Worm (Caenorhabditis elegans): ENCODE results near the gene C54E10.10.

Gene C54E10.10

ce11 chrV:18786694-18787093, 16.5 kb downstream of the C54E10.10 start, which contains the start of gene Y17D7B.3:
TSS of gene Y17D7B.3 (minus strand) at chrV:18786794.
- TF ChIP-seq irx-1 (tag; optimal IDR thresholded peaks at IDR 0.05): no peak
- TF ChIP-seq unc-86 (tag; optimal IDR thresholded peaks at IDR 0.05): no peak
- no peak for TF ChIP-seq zip-4 (GFP tag; optimal IDR thresholded peaks at IDR 0.05)
- no peak for TF ChIP-seq dsc-1 (tag; optimal IDR thresholded peaks at IDR 0.05)
- no peak for TF ChIP-seq nhr-19 (GFP tag; conservative IDR thresholded peaks at IDR 0.05)
- TF ChIP-seq lin-14 (GFP tag; optimal IDR thresholded peaks at IDR 0.05): no peak
- no peak for TF ChIP-seq nhr-90 (tag; optimal IDR thresholded peaks at IDR 0.05; ENCODE audit: poor library complexity)
- TF ChIP-seq Y116A8C.19 (tag; optimal IDR thresholded peaks at IDR 0.05; ENCODE audit: borderline replicate concordance): no peak
- TF ChIP-seq hpl-2 (GFP tag; optimal IDR thresholded peaks at IDR 0.05): no peak
- no peak for TF ChIP-seq lin-35 (GFP tag; optimal IDR thresholded peaks at IDR 0.05)
- TF ChIP-seq ceh-88 (GFP tag; IDR thresholded peaks at IDR 0.05): no peak
- TF ChIP-seq nhr-20 (tag; optimal IDR thresholded peaks at IDR 0.05): no peak
- TF ChIP-seq egl-13 (tag; optimal IDR thresholded peaks at IDR 0.05): no peak
- no peak for TF ChIP-seq pax-3 (tag; optimal IDR thresholded peaks at IDR 0.05)

DNA sequence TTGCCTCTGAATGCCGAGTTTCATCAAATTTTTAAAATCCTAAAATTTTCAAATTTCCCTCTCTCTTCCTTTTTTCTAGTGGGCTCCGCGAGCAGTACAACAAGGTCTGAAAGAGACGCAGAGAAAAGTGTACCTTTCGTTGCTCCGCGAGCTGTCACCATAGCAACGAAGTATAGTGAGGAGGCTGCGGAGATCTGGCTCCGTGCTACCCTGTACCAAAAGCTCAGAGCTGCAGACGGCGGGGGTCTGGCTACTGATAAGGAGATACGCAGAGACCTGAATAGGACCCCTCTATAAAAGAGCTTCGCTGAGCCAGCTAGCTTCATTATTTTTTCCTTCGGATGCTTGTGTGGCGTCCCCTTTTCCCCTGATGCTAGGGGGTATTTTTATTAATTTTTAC, 19.7 kb downstream of the C54E10.10 start, which contains the start of gene Y17D7B.10:
Gene Y17D7B.10, plus strand, starts transcription at position 243 of the 400 bp plus-strand sequence.
- TF ChIP-seq fkh-8 (tag; optimal IDR thresholded peaks at IDR 0.05) (peak; percentile 64), lin-39 (tag; optimal IDR thresholded peaks at IDR 0.05) (no peak), hpl-2 (GFP tag; optimal IDR thresholded peaks at IDR 0.05) (no peak), Y116A8C.19 (tag; optimal IDR thresholded peaks at IDR 0.05; ENCODE audit: borderline replicate concordance) (no peak), efl-1 (optimal IDR thresholded peaks at IDR 0.05) (no peak), efl-1 (GFP tag; optimal IDR thresholded peaks at IDR 0.05 in 1 of 2) (peak in 1 of 2 experiments; percentile 89), nhr-47 (tag; optimal IDR thresholded peaks at IDR 0.05) (peak; percentile 35), ama-1 (optimal IDR thresholded peaks at IDR 0.05) (no peak), nhr-90 (tag; optimal IDR thresholded peaks at IDR 0.05; ENCODE audit: poor library complexity) (no peak), dsc-1 (tag; optimal IDR thresholded peaks at IDR 0.05) (peak; percentile 25), sox-4 (tag; optimal IDR thresholded peaks at IDR 0.05) (peak; percentile 1), sptf-1 (tag; optimal IDR thresholded peaks at IDR 0.05) (no peak)

- TF ChIP-seq unc-86 (tag; optimal IDR thresholded peaks at IDR 0.05) (no peak), lsy-2 (tag; optimal IDR thresholded peaks at IDR 0.05) (no peak), dsc-1 (tag; optimal IDR thresholded peaks at IDR 0.05) (peak; percentile 31), pqm-1 (tag; optimal IDR thresholded peaks at IDR 0.05) (no peak), efl-3 (GFP tag; optimal IDR thresholded peaks at IDR 0.05) (no peak), lin-39 (tag; optimal IDR thresholded peaks at IDR 0.05) (no peak), rnt-1 (tag; optimal IDR thresholded peaks at IDR 0.05) (no peak), Y116A8C.19 (tag; optimal IDR thresholded peaks at IDR 0.05; ENCODE audit: borderline replicate concordance) (no peak), nhr-12 (tag; optimal IDR thresholded peaks at IDR 0.05) (no peak)
Observed at ce11 chrV:18782747-18783146, 20.4 kb downstream of the C54E10.10 start.

ce11 chrV:18780605-18781004, 22.6 kb downstream of the C54E10.10 start:
- no peak for TF ChIP-seq nhr-28 (tag; optimal IDR thresholded peaks at IDR 0.05)
- TF ChIP-seq lin-13 (GFP tag; optimal IDR thresholded peaks at IDR 0.05): no peak
- TF ChIP-seq nhr-47 (tag; optimal IDR thresholded peaks at IDR 0.05): no peak
- TF ChIP-seq grh-1 (GFP tag; IDR thresholded peaks at IDR 0.05): no peak
- TF ChIP-seq sptf-1 (tag; optimal IDR thresholded peaks at IDR 0.05): no peak
- no peak for TF ChIP-seq ceh-82 (tag; optimal IDR thresholded peaks at IDR 0.05)
- no peak for TF ChIP-seq Y116A8C.19 (tag; optimal IDR thresholded peaks at IDR 0.05; ENCODE audit: borderline replicate concordance)

DNA sequence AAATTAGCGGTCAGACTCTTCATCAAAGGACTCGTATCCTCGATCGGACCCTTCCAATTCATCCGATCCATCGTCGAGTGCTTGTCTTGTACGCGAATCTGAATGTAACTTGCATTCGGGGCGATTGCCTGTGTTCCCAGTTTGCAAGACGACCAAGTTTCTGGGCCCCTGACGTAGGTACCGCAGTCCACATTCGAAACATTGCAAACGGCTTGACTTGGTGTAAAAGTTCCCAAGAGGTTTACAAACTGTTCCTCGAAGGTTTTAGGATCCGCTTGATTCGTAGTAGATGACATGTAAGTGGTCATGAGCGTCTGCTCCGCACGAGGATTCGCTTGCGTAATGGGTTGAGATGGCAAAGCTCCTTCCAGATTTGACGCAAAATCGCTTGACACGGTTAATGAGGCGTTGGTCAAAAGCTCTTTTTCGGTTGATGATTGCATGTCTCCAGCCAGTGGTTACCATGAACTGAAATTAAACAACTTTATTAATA, 26.9 kb downstream of the C54E10.10 start, which contains the start of gene Y17D7B.4:
Gene Y17D7B.4, minus strand, starts transcription at position 443 of the 493 bp plus-strand sequence.
- TF ChIP-seq unc-30 (tag; optimal IDR thresholded peaks at IDR 0.05): no peak
- TF ChIP-seq fkh-4 (tag; optimal IDR thresholded peaks at IDR 0.05; ENCODE audit: borderline replicate concordance): no peak
- TF ChIP-seq nhr-12 (tag; optimal IDR thresholded peaks at IDR 0.05): no peak
- no peak for TF ChIP-seq ztf-11 (tag; optimal IDR thresholded peaks at IDR 0.05)
- no peak for TF ChIP-seq tlp-1 (tag; optimal IDR thresholded peaks at IDR 0.05)
- TF ChIP-seq ama-1 (optimal IDR thresholded peaks at IDR 0.05): no peak
- TF ChIP-seq blmp-1 (tag; optimal IDR thresholded peaks at IDR 0.05): no peak
- TF ChIP-seq ceh-82 (tag; optimal IDR thresholded peaks at IDR 0.05): no peak
- no peak for TF ChIP-seq rnt-1 (tag; optimal IDR thresholded peaks at IDR 0.05)
- TF ChIP-seq nhr-76 (tag; optimal IDR thresholded peaks at IDR 0.05): no peak
- no peak for TF ChIP-seq skn-1 (tag; optimal IDR thresholded peaks at IDR 0.05)
- no peak for TF ChIP-seq pag-3 (tag; optimal IDR thresholded peaks at IDR 0.05; ENCODE audit: borderline replicate concordance, insufficient read depth)
- TF ChIP-seq lir-3 (tag; optimal IDR thresholded peaks at IDR 0.05; ENCODE audit: poor library complexity): no peak

Measured in whole organism, L1 larva.